Fruit fly (Drosophila melanogaster) whole organism, embryonic: ENCODE data around the gene Cpsf5.

Experiments
- Atf3 ChIP-seq: fragments of 200-800 bp; sonication (Bioruptor generic); optimal IDR thresholded peaks from 3 replicates; lab custom pipeline; 2016; ENCODE audit warnings: missing biosample characterization, missing genetic modification characterization
- Blimp-1 ChIP-seq: fragments of 200-800 bp; sonication (Bioruptor generic); optimal IDR thresholded peaks from 3 replicates; lab custom pipeline; 2018; ENCODE audit warnings: missing biosample characterization, missing genetic modification characterization, mild to moderate bottlenecking, moderate library complexity, missing genetic modification reagents
- CG12071 ChIP-seq: fragments of 200-800 bp; sonication (Bioruptor generic); optimal IDR thresholded peaks from 3 replicates; lab custom pipeline; 2018; ENCODE audit warnings: missing biosample characterization, mild to moderate bottlenecking, missing genetic modification characterization
- CG13287 ChIP-seq: fragments of 200-800 bp; sonication (Bioruptor generic); IDR thresholded peaks from 2 replicates; pipeline ENCODE4 v1.3.6; 2022; ENCODE audit warnings: missing biosample characterization, missing genetic modification characterization; ENCODE audit not compliant: partially characterized antibody
- CG15073 ChIP-seq: fragments of 200-800 bp; sonication (Bioruptor generic); optimal IDR thresholded peaks from 2 replicates; lab custom pipeline; 2016; ENCODE audit warnings: missing biosample characterization, missing genetic modification characterization
- CG17328 ChIP-seq: fragments of 200-800 bp; sonication (Bioruptor generic); IDR thresholded peaks from 2 replicates; pipeline ENCODE4 v1.3.6; 2022; ENCODE audit warnings: missing biosample characterization, missing genetic modification characterization
- CG17385 ChIP-seq: fragments of 200-800 bp; sonication (Bioruptor generic); optimal IDR thresholded peaks from 3 replicates; lab custom pipeline; 2018; ENCODE audit warnings: missing biosample characterization, mild to moderate bottlenecking, missing genetic modification characterization
- CG17912 ChIP-seq: fragments of 200-800 bp; sonication (Bioruptor generic); optimal IDR thresholded peaks from 2 replicates; lab custom pipeline; 2018; ENCODE audit warnings: missing biosample characterization, mild to moderate bottlenecking, missing genetic modification characterization
- CG1792 ChIP-seq: fragments of 200-800 bp; sonication (Bioruptor generic); optimal IDR thresholded peaks from 2 replicates; lab custom pipeline; 2016; ENCODE audit warnings: missing biosample characterization, missing genetic modification characterization
- CG2199 ChIP-seq: fragments of 200-800 bp; sonication (Bioruptor generic); IDR thresholded peaks from 3 replicates; pipeline ENCODE4 v1.3.6; 2022; ENCODE audit warnings: missing biosample characterization, missing genetic modification characterization
- CG2875 ChIP-seq: fragments of 200-800 bp; sonication (Bioruptor generic); optimal IDR thresholded peaks from 2 replicates; lab custom pipeline; 2017; ENCODE audit warnings: missing biosample characterization, mild to moderate bottlenecking, missing genetic modification characterization, missing genetic modification reagents
- CG32532 ChIP-seq: fragments of 200-800 bp; sonication (Bioruptor generic); IDR thresholded peaks from 2 replicates; pipeline ENCODE4 v1.3.6; 2022; ENCODE audit warnings: missing biosample characterization, missing genetic modification characterization
- CG6254 ChIP-seq: fragments of 200-800 bp; sonication (Bioruptor generic); optimal IDR thresholded peaks from 3 replicates; lab custom pipeline; 2017; ENCODE audit warnings: mild to moderate bottlenecking, missing biosample characterization, missing genetic modification reagents, missing genetic modification characterization
- CG6813 ChIP-seq: fragments of 200-800 bp; sonication (Bioruptor generic); optimal IDR thresholded peaks from 2 replicates; lab custom pipeline; 2017; ENCODE audit warnings: missing biosample characterization, missing genetic modification characterization, mild to moderate bottlenecking, moderate library complexity, missing genetic modification reagents
- CG9609 ChIP-seq: fragments of 200-800 bp; sonication (Bioruptor generic); optimal IDR thresholded peaks from 3 replicates; lab custom pipeline; 2016; ENCODE audit warnings: missing biosample characterization, missing genetic modification characterization
- CG9876 ChIP-seq: fragments of 200-800 bp; sonication (Bioruptor generic); optimal IDR thresholded peaks from 2 replicates; lab custom pipeline; 2016; ENCODE audit warnings: missing biosample characterization, missing genetic modification characterization
- Chrac-16 ChIP-seq: fragments of 200-800 bp; sonication (Bioruptor generic); optimal IDR thresholded peaks from 3 replicates; lab custom pipeline; 2016; ENCODE audit warnings: missing biosample characterization, missing genetic modification characterization
- D ChIP-seq, 2 experiments: fragments of 200-800 bp in 1 of 2; fragments of >200 bp in 1 of 2; sonication (Bioruptor generic) in 1 of 2; optimal IDR thresholded peaks; 2 replicates in 1 of 2; 3 replicates in 1 of 2; lab custom pipeline; 2017; ENCODE audit warnings: mild to moderate bottlenecking in 1 of 2, missing biosample characterization in 1 of 2, missing genetic modification characterization in 1 of 2, missing genetic modification reagents in 1 of 2
- Fer1 ChIP-seq: fragments of 200-800 bp; sonication (Bioruptor generic); optimal IDR thresholded peaks from 2 replicates; lab custom pipeline; 2017; ENCODE audit warnings: missing biosample characterization, mild to moderate bottlenecking, missing genetic modification characterization
- Fer3 ChIP-seq: fragments of 200-800 bp; sonication (Bioruptor generic); optimal IDR thresholded peaks from 2 replicates; lab custom pipeline; 2018; ENCODE audit warnings: missing biosample characterization, mild to moderate bottlenecking, missing genetic modification characterization, moderate library complexity
- MTF-1 ChIP-seq: fragments of 200-800 bp; sonication (Bioruptor generic); optimal IDR thresholded peaks from 2 replicates; lab custom pipeline; 2018; ENCODE audit warnings: missing biosample characterization, mild to moderate bottlenecking, missing genetic modification characterization, borderline replicate concordance
- Mad ChIP-seq: fragments of 200-800 bp; sonication (Bioruptor generic); optimal IDR thresholded peaks from 2 replicates; lab custom pipeline; 2016; ENCODE audit warnings: missing biosample characterization, missing genetic modification characterization
- Med ChIP-seq: fragments of 200-800 bp; sonication (Bioruptor generic); peaks from one replicate; lab custom pipeline; 2016; ENCODE audit warnings: missing biosample characterization, missing genetic modification characterization, mild to moderate bottlenecking, inconsistent platforms, moderate library complexity
- Mes4 ChIP-seq: fragments of 200-800 bp; sonication (Bioruptor generic); optimal IDR thresholded peaks from 2 replicates; lab custom pipeline; 2016; ENCODE audit warnings: missing biosample characterization, missing genetic modification characterization
- NC2α ChIP-seq: fragments of 200-800 bp; sonication (Bioruptor generic); optimal IDR thresholded peaks from 2 replicates; lab custom pipeline; 2016; ENCODE audit warnings: missing biosample characterization, missing genetic modification characterization
- Nf-YC ChIP-seq: fragments of 200-800 bp; optimal IDR thresholded peaks from 3 replicates; lab custom pipeline; 2019; ENCODE audit warnings: missing biosample characterization, mild to moderate bottlenecking, missing genetic modification characterization, moderate library complexity
- Scr ChIP-seq: fragments of 200-800 bp; sonication (Bioruptor generic); IDR thresholded peaks from 2 replicates; pipeline ENCODE4 v1.3.6; 2022; ENCODE audit warnings: missing biosample characterization, missing genetic modification characterization; ENCODE audit not compliant: partially characterized antibody
- Tbp ChIP-seq: fragments of >200 bp; optimal IDR thresholded peaks from 2 replicates; lab custom pipeline; 2018; ENCODE audit warnings: missing biosample characterization, missing genetic modification characterization
- ab ChIP-seq: fragments of 200-800 bp; sonication (Bioruptor generic); optimal IDR thresholded peaks from 2 replicates; lab custom pipeline; 2016; ENCODE audit warnings: missing biosample characterization, missing genetic modification characterization
- az2 ChIP-seq: fragments of 200-800 bp; sonication (Bioruptor generic); optimal IDR thresholded peaks from 3 replicates; lab custom pipeline; 2016; ENCODE audit warnings: missing biosample characterization, missing genetic modification characterization
- bigmax ChIP-seq: fragments of 200-800 bp; sonication (Bioruptor generic); optimal IDR thresholded peaks from 2 replicates; lab custom pipeline; 2018; ENCODE audit warnings: missing biosample characterization, mild to moderate bottlenecking, missing genetic modification characterization
- btn ChIP-seq: fragments of 200-800 bp; sonication (Bioruptor generic); optimal IDR thresholded peaks from 2 replicates; lab custom pipeline; 2016; ENCODE audit warnings: missing biosample characterization, missing genetic modification characterization
- cg ChIP-seq: fragments of 200-800 bp; sonication (Bioruptor generic); optimal IDR thresholded peaks from 3 replicates; lab custom pipeline; 2019; ENCODE audit warnings: missing biosample characterization, mild to moderate bottlenecking, missing genetic modification characterization, moderate library complexity
- crc ChIP-seq: fragments of 200-800 bp; sonication (Bioruptor generic); optimal IDR thresholded peaks from 2 replicates; lab custom pipeline; 2016; ENCODE audit warnings: missing biosample characterization, missing genetic modification characterization
- crp ChIP-seq, 2 experiments: fragments of 200-800 bp; sonication (Bioruptor generic); optimal IDR thresholded peaks; 2 replicates in 1 of 2; 3 replicates in 1 of 2; lab custom pipeline; 2017; ENCODE audit warnings: missing biosample characterization in 2 of 2, missing genetic modification characterization in 2 of 2, mild to moderate bottlenecking in 1 of 2, moderate library complexity in 1 of 2
- cwo ChIP-seq: fragments of 200-800 bp; sonication (Bioruptor generic); optimal IDR thresholded peaks from 3 replicates; lab custom pipeline; 2017; ENCODE audit warnings: missing biosample characterization, missing genetic modification characterization, mild to moderate bottlenecking, moderate library complexity, missing genetic modification reagents
- dati ChIP-seq: fragments of 200-800 bp; sonication (Bioruptor generic); IDR thresholded peaks from 2 replicates; pipeline ENCODE4 v1.3.6; 2022; ENCODE audit warnings: missing biosample characterization, missing genetic modification characterization
- dysf ChIP-seq: fragments of 200-800 bp; sonication (Bioruptor generic); IDR thresholded peaks from 3 replicates; pipeline ENCODE4 v1.3.6; 2022; ENCODE audit warnings: missing biosample characterization, missing genetic modification characterization
- eyg ChIP-seq: fragments of 200-800 bp; sonication (Bioruptor generic); optimal IDR thresholded peaks from 3 replicates; lab custom pipeline; 2016; ENCODE audit warnings: missing biosample characterization, missing genetic modification characterization
- lbe ChIP-seq: fragments of 200-800 bp; sonication (Bioruptor generic); optimal IDR thresholded peaks from 2 replicates; lab custom pipeline; 2016; ENCODE audit warnings: missing biosample characterization, mild to moderate bottlenecking, missing genetic modification characterization
- lola ChIP-seq, 3 experiments: fragments of >200 bp in 2 of 3; fragments of 200-800 bp in 1 of 3; sonication (Bioruptor generic) in 1 of 3; optimal IDR thresholded peaks; 2 replicates each; lab custom pipeline; 2017 to 2019; ENCODE audit warnings: missing biosample characterization in 3 of 3, missing genetic modification characterization in 3 of 3, mild to moderate bottlenecking in 1 of 3, moderate library complexity in 1 of 3
- maf-S ChIP-seq: fragments of 200-800 bp; sonication (Bioruptor generic); optimal IDR thresholded peaks from 2 replicates; lab custom pipeline; 2016; ENCODE audit warnings: missing biosample characterization, missing genetic modification characterization
- oc ChIP-seq: fragments of 200-800 bp; sonication (Bioruptor generic); optimal IDR thresholded peaks from 2 replicates; lab custom pipeline; 2018; ENCODE audit warnings: missing biosample characterization, mild to moderate bottlenecking, missing genetic modification characterization, moderate library complexity
- odd ChIP-seq: fragments of 200-800 bp; sonication (Bioruptor generic); optimal IDR thresholded peaks from 2 replicates; lab custom pipeline; 2017; ENCODE audit warnings: missing biosample characterization, mild to moderate bottlenecking, missing genetic modification characterization
- pnt ChIP-seq: fragments of 200-800 bp; sonication (Bioruptor generic); optimal IDR thresholded peaks from 3 replicates; lab custom pipeline; 2016; ENCODE audit warnings: missing biosample characterization, missing genetic modification characterization
- rib ChIP-seq: fragments of 200-800 bp; sonication (Bioruptor generic); IDR thresholded peaks from 2 replicates; pipeline ENCODE4 v1.3.6; 2022; ENCODE audit warnings: missing biosample characterization, missing genetic modification characterization
- slbo ChIP-seq: fragments of 200-800 bp; sonication (Bioruptor generic); IDR thresholded peaks from 2 replicates; pipeline ENCODE4 v1.3.6; 2022; ENCODE audit warnings: missing biosample characterization, missing genetic modification characterization
- tap ChIP-seq: fragments of 200-800 bp; optimal IDR thresholded peaks from 3 replicates; lab custom pipeline; 2019; ENCODE audit warnings: missing biosample characterization, mild to moderate bottlenecking, missing genetic modification characterization, moderate library complexity

Gene Cpsf5

DNA sequence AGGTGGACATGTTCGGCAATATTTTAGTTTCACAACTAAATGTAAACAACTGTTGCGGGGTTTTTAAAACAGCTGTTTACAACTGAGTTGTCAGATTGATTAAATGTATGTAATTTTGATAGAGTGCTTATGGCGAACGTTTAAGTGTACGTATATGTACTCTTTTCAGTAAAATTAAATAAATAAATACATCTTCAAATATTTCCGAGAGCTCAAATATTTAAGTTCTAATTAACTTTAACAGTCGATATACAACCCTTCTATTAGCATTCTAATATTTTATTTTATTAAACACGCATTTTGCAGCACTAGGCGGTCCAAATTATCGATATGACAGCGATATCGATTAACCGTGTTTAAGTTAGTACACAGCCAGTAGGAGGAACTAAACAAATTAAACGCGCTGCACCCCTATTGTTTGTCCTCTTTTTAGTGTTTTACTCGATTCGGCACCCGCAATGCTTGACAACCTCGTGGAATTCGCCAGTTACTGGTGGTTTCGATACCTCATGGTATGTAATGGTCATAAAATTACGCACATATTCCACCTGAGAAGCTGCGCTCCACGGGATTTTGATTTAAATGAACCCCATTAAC, 40.8 kb downstream of the Cpsf5 start, which contains the start of the genes CG3448 and ghi (continued):
- TF ChIP-seq CG15073 = no peak
- peak; percentile 82 for TF ChIP-seq Med
- no peak for TF ChIP-seq btn (GFP tag; lab: Kevin White, UChicago)
- TF ChIP-seq az2 (GFP tag; lab: Kevin White, UChicago) = peak; percentile 3
- peak; percentile 65; the same call in 2 of the 3 replicates for TF ChIP-seq dysf (GFP tag; lab: Robert Waterston, UW)
- peak; percentile 83 for TF ChIP-seq CG13287 (GFP tag; lab: Robert Waterston, UW)
- no peak for TF ChIP-seq bigmax
- TF ChIP-seq Scr = peak; percentile 76
- peak; percentile 6 for TF ChIP-seq CG17912 (GFP tag; lab: Kevin White, UChicago)
- no peak for TF ChIP-seq Atf3 (GFP tag; lab: Kevin White, UChicago)
- no peak for TF ChIP-seq Mes4 (GFP tag; lab: Kevin White, UChicago)
- peak; percentile 29 for TF ChIP-seq pnt (GFP tag; lab: Kevin White, UChicago)
- no peak for TF ChIP-seq CG2199 (GFP tag; lab: Robert Waterston, UW)
- peak; percentile 36; the same call in 1 of the 2 replicates for TF ChIP-seq slbo (GFP tag; lab: Robert Waterston, UW)
- no peak for TF ChIP-seq rib (GFP tag; lab: Robert Waterston, UW)
- no peak for TF ChIP-seq Chrac-16 (GFP tag; lab: Kevin White, UChicago)
- no peak for TF ChIP-seq MTF-1
- TF ChIP-seq cwo (GFP tag; lab: Kevin White, UChicago) = peak; percentile 41
- TF ChIP-seq crp (GFP tag; optimal IDR thresholded peaks at IDR 0.05; lab: Kevin White, UChicago) = peak; percentile 13 to 84
- TF ChIP-seq lbe (GFP tag; lab: Kevin White, UChicago) = peak; percentile 79
- TF ChIP-seq tap (tag; lab: Kevin White, UChicago) = peak; percentile 45
- no peak for TF ChIP-seq oc (tag; lab: Kevin White, UChicago)
- TF ChIP-seq Mad (GFP tag; lab: Kevin White, UChicago) = peak; percentile 37
- no peak for TF ChIP-seq maf-S (GFP tag; lab: Kevin White, UChicago)
- no peak for TF ChIP-seq CG12071
- TF ChIP-seq Tbp (GFP tag; lab: Kevin White, UChicago) = no peak
- no peak for TF ChIP-seq CG1792 (GFP tag; lab: Kevin White, UChicago)
- TF ChIP-seq Fer3 (tag; lab: Kevin White, UChicago) = peak; percentile 68
- no peak for TF ChIP-seq CG17385 (GFP tag; lab: Kevin White, UChicago)
- TF ChIP-seq NC2α (GFP tag; lab: Kevin White, UChicago) = no peak
- TF ChIP-seq cg = no peak
- no peak for TF ChIP-seq eyg (GFP tag; lab: Kevin White, UChicago)
- TF ChIP-seq CG2875 = no peak
- no peak for TF ChIP-seq dati (GFP tag; lab: Robert Waterston, UW)
- TF ChIP-seq lola (GFP tag; optimal IDR thresholded peaks at IDR 0.05; lab: Kevin White, UChicago) = peak in 1 of 3 experiments; percentile 15
- TF ChIP-seq CG32532 (GFP tag; lab: Robert Waterston, UW) = no peak; the same call in 1 of the 2 replicates
- no peak for TF ChIP-seq CG9876 (GFP tag; lab: Kevin White, UChicago)
- no peak for TF ChIP-seq CG6813
- TF ChIP-seq Nf-YC (tag; lab: Kevin White, UChicago) = peak; percentile 77
- TF ChIP-seq ab (GFP tag; lab: Kevin White, UChicago) = no peak
- TF ChIP-seq crc (GFP tag; lab: Kevin White, UChicago) = no peak
- peak; percentile 65 for TF ChIP-seq Blimp-1 (GFP tag; lab: Kevin White, UChicago)
- no peak for TF ChIP-seq odd (GFP tag; lab: Kevin White, UChicago)
- TF ChIP-seq Fer1 (GFP tag; lab: Kevin White, UChicago) = peak; percentile 82
- no peak for TF ChIP-seq CG9609 (GFP tag; lab: Kevin White, UChicago)
- no peak for TF ChIP-seq CG6254 (GFP tag; lab: Kevin White, UChicago)
- TF ChIP-seq CG17328 (GFP tag; lab: Robert Waterston, UW) = 0 out of 2 replicates have a peak, but pooled peaks have one; percentile 13
- TF ChIP-seq D (optimal IDR thresholded peaks at IDR 0.05; lab: Kevin White, UChicago) = no peak
- peak; percentile 37 for TF ChIP-seq D (GFP tag; optimal IDR thresholded peaks at IDR 0.05; lab: Kevin White, UChicago)
